Fruit fly (Drosophila melanogaster): ENCODE results near the gene Rsf1.

DNA sequence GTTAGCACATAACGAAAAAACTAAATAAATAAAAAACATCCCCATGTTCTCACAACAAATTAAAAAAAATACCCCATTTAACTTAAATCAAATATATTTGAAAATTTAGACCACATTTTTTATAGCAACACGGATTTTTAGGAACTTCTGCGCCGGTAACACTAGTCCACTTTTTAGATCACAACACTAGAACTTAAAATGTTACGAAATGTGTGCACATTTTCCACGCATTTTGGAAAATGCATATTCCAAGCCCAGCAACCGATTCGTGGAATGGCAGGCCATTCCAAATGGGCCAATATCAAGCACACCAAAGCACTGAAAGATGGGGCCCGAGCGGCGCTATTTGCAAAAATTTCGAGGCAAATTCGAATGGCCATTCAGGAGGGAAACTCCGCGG is 5.3 kb upstream of the Rsf1 start, which contains the start of gene CG4957:
- no peak for TF ChIP-seq CG11247 (GFP tag; IDR thresholded peaks at IDR 0.05)
- TF ChIP-seq Sin3A (optimal IDR thresholded peaks at IDR 0.05): no peak
- no peak for TF ChIP-seq CG7839 (tag; optimal IDR thresholded peaks at IDR 0.05)
- no peak for TF ChIP-seq CG10274 (GFP tag; optimal IDR thresholded peaks at IDR 0.05)
- TF ChIP-seq CG12769 (tag; optimal IDR thresholded peaks at IDR 0.05): no peak
- no peak for TF ChIP-seq CG8478 (optimal IDR thresholded peaks at IDR 0.05)

All from whole organism, embryonic.